Fruit fly (Drosophila melanogaster): ENCODE results near the gene CG13775.

- TF ChIP-seq h (optimal IDR thresholded peaks at IDR 0.05) (no peak), pum (GFP tag; optimal IDR thresholded peaks at IDR 0.05) (no peak)
Observed at dm6 chr2L:6918517-6919202, 38.1 kb downstream of the CG13775 start, which contains the start of gene nop5.

Measured in whole organism, embryonic.